Worm (Caenorhabditis elegans): ENCODE data around the gene ZK970.8.

ce11 chrII:10317007-10317406 lies 7.6 kb downstream of the ZK970.8 start, which contains the start of gene M02G9.4:
- no peak for TF ChIP-seq dao-5 (tag; optimal IDR thresholded peaks at IDR 0.05)
- no peak for TF ChIP-seq W03F9.2 (tag; optimal IDR thresholded peaks at IDR 0.05)
